Fruit fly (Drosophila melanogaster): ENCODE measurements around the gene Jon65Aii.

Gene Jon65Aii

DNA sequence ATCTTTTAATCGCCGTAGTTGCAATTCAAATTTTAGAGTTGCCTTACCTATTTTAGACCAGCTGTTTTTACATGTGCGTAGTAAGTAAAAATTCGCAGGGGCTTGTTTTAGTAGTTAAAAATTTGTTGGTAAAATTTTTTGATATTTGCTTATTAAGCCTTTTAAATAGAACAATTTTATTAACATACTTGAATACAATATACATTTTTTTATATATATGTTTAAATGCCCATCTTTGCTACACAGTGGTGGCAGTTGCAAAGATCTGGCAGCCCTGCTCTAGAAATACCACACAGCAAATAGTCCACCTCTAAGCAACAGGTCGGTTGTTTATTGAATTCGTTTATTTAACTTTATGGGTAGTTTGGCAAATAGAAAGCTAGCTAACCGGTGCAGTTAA is 42.6 kb downstream of the Jon65Aii start, which contains the start of the genes CG10467 and loj (continued):
- TF ChIP-seq Lim3 (GFP tag; IDR thresholded peaks at IDR 0.05): peak; percentile 86; the same call in 1 of the 2 replicates
- no peak for TF ChIP-seq cad (GFP tag; optimal IDR thresholded peaks at IDR 0.05)
- TF ChIP-seq az2 (GFP tag; optimal IDR thresholded peaks at IDR 0.05): peak; percentile 97
- TF ChIP-seq CG30403 (GFP tag; optimal IDR thresholded peaks at IDR 0.05): peak; percentile 97
- peak; percentile 98 for TF ChIP-seq CG15696 (tag; optimal IDR thresholded peaks at IDR 0.05)
- TF ChIP-seq Drgx (GFP tag; IDR thresholded peaks at IDR 0.05): peak; percentile 81
- peak; percentile 75 for TF ChIP-seq CG16813 (GFP tag; IDR thresholded peaks at IDR 0.05; ENCODE audit: partially characterized antibody)
- no peak for TF ChIP-seq TFAM (GFP tag; optimal IDR thresholded peaks at IDR 0.05)
- TF ChIP-seq chn (GFP tag; optimal IDR thresholded peaks at IDR 0.05): peak; percentile 91
- TF ChIP-seq CG32767 (GFP tag; IDR thresholded peaks at IDR 0.05): peak; percentile 93
- TF ChIP-seq Poxn (GFP tag; IDR thresholded peaks at IDR 0.05): peak; percentile 93
- TF ChIP-seq ftz-f1 (GFP tag; optimal IDR thresholded peaks at IDR 0.05): no peak
- peak; percentile 97 for TF ChIP-seq zfh1 (GFP tag; IDR thresholded peaks at IDR 0.05)
- peak; percentile 57; the same call in 1 of the 3 replicates for TF ChIP-seq z (GFP tag; IDR thresholded peaks at IDR 0.05)
- peak; percentile 87 for TF ChIP-seq zfh2 (GFP tag; optimal IDR thresholded peaks at IDR 0.05)
- peak; percentile 79 for TF ChIP-seq nau (GFP tag; optimal IDR thresholded peaks at IDR 0.05)
- TF ChIP-seq Chrac-16 (GFP tag; optimal IDR thresholded peaks at IDR 0.05): peak; percentile 97
- TF ChIP-seq CG6813 (GFP tag; optimal IDR thresholded peaks at IDR 0.05): peak; percentile 80
- no peak for TF ChIP-seq gfzf (GFP tag; optimal IDR thresholded peaks at IDR 0.05)
- peak; percentile 58 for TF ChIP-seq bbx (GFP tag; IDR thresholded peaks at IDR 0.05; ENCODE audit: partially characterized antibody)
- TF ChIP-seq CG16815 (GFP tag; optimal IDR thresholded peaks at IDR 0.05): peak; percentile 98
- TF ChIP-seq Myb (GFP tag; optimal IDR thresholded peaks at IDR 0.05): peak; percentile 64
- TF ChIP-seq sqz (GFP tag; optimal IDR thresholded peaks at IDR 0.05): no peak
- no peak for TF ChIP-seq abd-A (tag; optimal IDR thresholded peaks at IDR 0.05)
- peak; percentile 90 for TF ChIP-seq CG2202 (tag; optimal IDR thresholded peaks at IDR 0.05)
- TF ChIP-seq pita (GFP tag; optimal IDR thresholded peaks at IDR 0.05): no peak
- TF ChIP-seq CG3065 (GFP tag; optimal IDR thresholded peaks at IDR 0.05): peak; percentile 90
- peak; percentile 94 for TF ChIP-seq cato (GFP tag; optimal IDR thresholded peaks at IDR 0.05; ENCODE audit: borderline replicate concordance)
- TF ChIP-seq CG17612 (GFP tag; IDR thresholded peaks at IDR 0.05): peak; percentile 91
- TF ChIP-seq pnt (GFP tag; optimal IDR thresholded peaks at IDR 0.05): peak; percentile 82
- peak; percentile 96 for TF ChIP-seq sug (tag; optimal IDR thresholded peaks at IDR 0.05)
- TF ChIP-seq CG31224 (GFP tag; IDR thresholded peaks at IDR 0.05): peak; percentile 93
- peak; percentile 98 for TF ChIP-seq CG1602 (GFP tag; optimal IDR thresholded peaks at IDR 0.05)
- peak; percentile 91 for TF ChIP-seq HHEX (GFP tag; optimal IDR thresholded peaks at IDR 0.05)
- TF ChIP-seq HLHmδ (GFP tag; optimal IDR thresholded peaks at IDR 0.05): no peak
- peak; percentile 81 for TF ChIP-seq Camta (GFP tag; optimal IDR thresholded peaks at IDR 0.05)
- peak; percentile 98 for TF ChIP-seq lmd (GFP tag; IDR thresholded peaks at IDR 0.05)
- peak; percentile 98 for TF ChIP-seq dmrt11E (tag; optimal IDR thresholded peaks at IDR 0.05)
- peak; percentile 93 for TF ChIP-seq CG15073 (GFP tag; optimal IDR thresholded peaks at IDR 0.05)
- peak; percentile 89 for TF ChIP-seq caup (GFP tag; optimal IDR thresholded peaks at IDR 0.05; ENCODE audit: severe bottlenecking)
- peak; percentile 33 for TF ChIP-seq Kr (GFP tag; optimal IDR thresholded peaks at IDR 0.05)
- peak; percentile 56 for TF ChIP-seq CG3163 (GFP tag; optimal IDR thresholded peaks at IDR 0.05)
- peak; percentile 95 for TF ChIP-seq lilli (GFP tag; optimal IDR thresholded peaks at IDR 0.05)
- peak; percentile 91 for TF ChIP-seq CG3281 (GFP tag; optimal IDR thresholded peaks at IDR 0.05)
- peak; percentile 65 for TF ChIP-seq vnd (GFP tag; IDR thresholded peaks at IDR 0.05; ENCODE audit: partially characterized antibody)
- TF ChIP-seq sens-2 (GFP tag; IDR thresholded peaks at IDR 0.05): peak; percentile 87
- peak; percentile 96 for TF ChIP-seq CG10654 (GFP tag; optimal IDR thresholded peaks at IDR 0.05)
- TF ChIP-seq CG10209 (GFP tag; optimal IDR thresholded peaks at IDR 0.05): peak; percentile 95
- TF ChIP-seq Nf-YA (GFP tag; IDR thresholded peaks at IDR 0.05): peak; percentile 87
- peak; percentile 83 for TF ChIP-seq CG18476 (GFP tag; optimal IDR thresholded peaks at IDR 0.05)
- peak; percentile 19 for TF ChIP-seq ash1 (GFP tag; optimal IDR thresholded peaks at IDR 0.05)

Data from whole organism, embryonic.